Fruit fly (Drosophila melanogaster) whole organism, prepupa: Measurements from ENCODE around the gene eIF4EHP.

Experiments used
- Blimp-1 ChIP-seq: fragments of 200-800 bp; sonication (Bioruptor generic); optimal IDR thresholded peaks from 3 replicates; lab custom pipeline; 2017; ENCODE audit warnings: missing biosample characterization, missing genetic modification characterization, mild to moderate bottlenecking, moderate library complexity, missing genetic modification reagents
- CG10631 ChIP-seq: fragments of 200-800 bp; sonication (Bioruptor generic); optimal IDR thresholded peaks from 2 replicates; lab custom pipeline; 2016; ENCODE audit warnings: missing biosample characterization, missing genetic modification characterization
- CG11294 ChIP-seq: fragments of 200-800 bp; sonication (Bioruptor generic); IDR thresholded peaks from 2 replicates; pipeline ENCODE4 v1.3.6; 2022; ENCODE audit warnings: missing biosample characterization, missing genetic modification characterization
- CG11902 ChIP-seq: fragments of 200-800 bp; sonication (Bioruptor generic); optimal IDR thresholded peaks from 3 replicates; lab custom pipeline; 2016; ENCODE audit warnings: missing biosample characterization, missing genetic modification characterization
- CG15336 ChIP-seq: fragments of 200-800 bp; sonication (Bioruptor generic); IDR thresholded peaks from 2 replicates; pipeline ENCODE4 v1.3.6; 2022; ENCODE audit warnings: missing biosample characterization, missing genetic modification characterization
- CG3032 ChIP-seq: fragments of 200-800 bp; optimal IDR thresholded peaks from 2 replicates; lab custom pipeline; 2019; ENCODE audit warnings: missing biosample characterization, mild to moderate bottlenecking, missing genetic modification characterization, moderate library complexity
- CG31627 ChIP-seq: fragments of 200-800 bp; sonication (Bioruptor generic); optimal IDR thresholded peaks from 3 replicates; lab custom pipeline; 2016; ENCODE audit warnings: missing biosample characterization, missing genetic modification characterization
- CG32006 ChIP-seq: fragments of 200-800 bp; sonication (Bioruptor generic); optimal IDR thresholded peaks from 3 replicates; lab custom pipeline; 2017; ENCODE audit warnings: missing biosample characterization, mild to moderate bottlenecking, missing genetic modification characterization
- CG34406 ChIP-seq: fragments of 200-800 bp; sonication (Bioruptor generic); optimal IDR thresholded peaks from 3 replicates; lab custom pipeline; 2016; ENCODE audit warnings: missing biosample characterization, missing genetic modification characterization
- CG4318 ChIP-seq: fragments of 200-800 bp; sonication (Bioruptor generic); optimal IDR thresholded peaks from 3 replicates; lab custom pipeline; 2017; ENCODE audit warnings: missing biosample characterization, mild to moderate bottlenecking, missing genetic modification characterization
- CG6276 ChIP-seq: fragments of 200-800 bp; sonication (Bioruptor generic); optimal IDR thresholded peaks from 2 replicates; lab custom pipeline; 2017; ENCODE audit warnings: missing biosample characterization, mild to moderate bottlenecking, missing genetic modification characterization
- CG6792 ChIP-seq: fragments of 200-800 bp; sonication (Bioruptor generic); optimal IDR thresholded peaks from 3 replicates; lab custom pipeline; 2016; ENCODE audit warnings: missing biosample characterization, missing genetic modification characterization
- CG6808 ChIP-seq: fragments of 200-800 bp; sonication (Bioruptor generic); optimal IDR thresholded peaks from 3 replicates; lab custom pipeline; 2017; ENCODE audit warnings: missing biosample characterization, missing genetic modification characterization, mild to moderate bottlenecking, moderate library complexity, missing genetic modification reagents
- CG6854 ChIP-seq: fragments of 200-800 bp; sonication (Bioruptor generic); optimal IDR thresholded peaks from 2 replicates; lab custom pipeline; 2017; ENCODE audit warnings: missing biosample characterization, mild to moderate bottlenecking, missing genetic modification characterization
- CG8119 ChIP-seq: fragments of 200-800 bp; sonication (Bioruptor generic); IDR thresholded peaks from 3 replicates; pipeline ENCODE4 v1.3.6; 2022; ENCODE audit warnings: missing biosample characterization, missing genetic modification characterization
- CG8319 ChIP-seq: fragments of 200-800 bp; sonication (Bioruptor generic); optimal IDR thresholded peaks from 3 replicates; lab custom pipeline; 2016; ENCODE audit warnings: missing biosample characterization, missing genetic modification characterization
- CG8632 ChIP-seq: fragments of 200-800 bp; sonication (Bioruptor generic); optimal IDR thresholded peaks from 3 replicates; lab custom pipeline; 2016; ENCODE audit warnings: missing biosample characterization, missing genetic modification characterization
- CG9139 ChIP-seq: fragments of 200-800 bp; sonication (Bioruptor generic); optimal IDR thresholded peaks from 3 replicates; lab custom pipeline; 2017; ENCODE audit warnings: missing biosample characterization, mild to moderate bottlenecking, missing genetic modification characterization
- Eip75B ChIP-seq: fragments of 200-800 bp; sonication (Bioruptor generic); optimal IDR thresholded peaks from 3 replicates; lab custom pipeline; 2016; ENCODE audit warnings: missing biosample characterization, missing genetic modification characterization
- Eip78C ChIP-seq: fragments of 200-800 bp; sonication (Bioruptor generic); peaks from one replicate; lab custom pipeline; 2016; ENCODE audit warnings: missing biosample characterization, missing genetic modification characterization
- Eip93F ChIP-seq: fragments of 200-800 bp; sonication (Bioruptor generic); optimal IDR thresholded peaks from 2 replicates; lab custom pipeline; 2016; ENCODE audit warnings: missing biosample characterization, mild to moderate bottlenecking, missing genetic modification characterization
- Ets21C ChIP-seq: fragments of 200-800 bp; sonication (Bioruptor generic); optimal IDR thresholded peaks from 3 replicates; lab custom pipeline; 2016; ENCODE audit warnings: missing biosample characterization, missing genetic modification characterization
- Ets96B ChIP-seq: fragments of 200-800 bp; optimal IDR thresholded peaks from 2 replicates; lab custom pipeline; 2019; ENCODE audit warnings: missing biosample characterization, mild to moderate bottlenecking, missing genetic modification characterization, moderate library complexity
- Gug ChIP-seq: fragments of 200-800 bp; sonication (Bioruptor generic); IDR thresholded peaks from 2 replicates; pipeline ENCODE4 v1.3.6; 2022; ENCODE audit warnings: missing biosample characterization, missing genetic modification characterization
- Hr39 ChIP-seq: fragments of 200-800 bp; sonication (Bioruptor generic); optimal IDR thresholded peaks from 2 replicates; lab custom pipeline; 2016; ENCODE audit warnings: missing biosample characterization, missing genetic modification characterization
- Lpt ChIP-seq: fragments of 200-800 bp; sonication (Bioruptor generic); optimal IDR thresholded peaks from 3 replicates; lab custom pipeline; 2016; ENCODE audit warnings: missing biosample characterization, missing genetic modification characterization
- Met ChIP-seq: fragments of 200-800 bp; sonication (Bioruptor generic); optimal IDR thresholded peaks from 3 replicates; lab custom pipeline; 2016; ENCODE audit warnings: missing biosample characterization, missing genetic modification characterization
- Smox ChIP-seq: fragments of 200-800 bp; sonication (Bioruptor generic); optimal IDR thresholded peaks from 3 replicates; lab custom pipeline; 2016; ENCODE audit warnings: missing biosample characterization, missing genetic modification characterization
- Sox102F ChIP-seq: fragments of 200-800 bp; sonication (Bioruptor generic); optimal IDR thresholded peaks from 2 replicates; lab custom pipeline; 2016; ENCODE audit warnings: missing biosample characterization, mild to moderate bottlenecking, missing genetic modification characterization
- Sox14 ChIP-seq: fragments of 200-800 bp; sonication (Bioruptor generic); optimal IDR thresholded peaks from 3 replicates; lab custom pipeline; 2016; ENCODE audit warnings: missing biosample characterization, missing genetic modification characterization
- acj6 ChIP-seq: fragments of 200-800 bp; sonication (Bioruptor generic); optimal IDR thresholded peaks from 3 replicates; lab custom pipeline; 2016; ENCODE audit warnings: missing biosample characterization, missing genetic modification characterization
- dac ChIP-seq: fragments of 200-800 bp; sonication (Bioruptor generic); optimal IDR thresholded peaks from 2 replicates; lab custom pipeline; 2017; ENCODE audit warnings: missing biosample characterization, mild to moderate bottlenecking, missing genetic modification characterization
- dsx ChIP-seq: fragments of 200-800 bp; optimal IDR thresholded peaks from 3 replicates; lab custom pipeline; 2019; ENCODE audit warnings: missing biosample characterization, mild to moderate bottlenecking, missing genetic modification characterization, moderate library complexity; ENCODE audit not compliant: poor library complexity, severe bottlenecking
- eg ChIP-seq: fragments of 200-800 bp; sonication (Bioruptor generic); IDR thresholded peaks from 3 replicates; pipeline ENCODE4 v1.3.6; 2022; ENCODE audit warnings: missing biosample characterization, missing genetic modification characterization
- esn ChIP-seq: fragments of 200-800 bp; sonication (Bioruptor generic); optimal IDR thresholded peaks from 2 replicates; lab custom pipeline; 2016; ENCODE audit warnings: missing biosample characterization, mild to moderate bottlenecking, missing genetic modification characterization, moderate library complexity
- fd85E ChIP-seq: fragments of 200-800 bp; sonication (Bioruptor generic); optimal IDR thresholded peaks from 3 replicates; lab custom pipeline; 2016; ENCODE audit warnings: missing biosample characterization, missing genetic modification characterization
- fkh ChIP-seq: fragments of 200-800 bp; sonication (Bioruptor generic); optimal IDR thresholded peaks from 3 replicates; lab custom pipeline; 2017; ENCODE audit warnings: missing biosample characterization, mild to moderate bottlenecking, missing genetic modification characterization, moderate library complexity
- lz ChIP-seq: fragments of 200-800 bp; sonication (Bioruptor generic); optimal IDR thresholded peaks from 3 replicates; lab custom pipeline; 2016; ENCODE audit warnings: missing biosample characterization, missing genetic modification characterization
- net ChIP-seq: fragments of 200-800 bp; sonication (Bioruptor generic); optimal IDR thresholded peaks from 3 replicates; lab custom pipeline; 2016; ENCODE audit warnings: missing biosample characterization, missing genetic modification characterization
- pdm3 ChIP-seq: fragments of 200-800 bp; sonication (Bioruptor generic); optimal IDR thresholded peaks from 3 replicates; lab custom pipeline; 2016; ENCODE audit warnings: missing biosample characterization, missing genetic modification characterization
- spab ChIP-seq: fragments of 200-800 bp; sonication (Bioruptor generic); optimal IDR thresholded peaks from 2 replicates; lab custom pipeline; 2017; ENCODE audit warnings: missing biosample characterization, mild to moderate bottlenecking, missing genetic modification characterization, missing genetic modification reagents
- svp ChIP-seq: fragments of 200-800 bp; sonication (Bioruptor generic); peaks from one replicate; lab custom pipeline; 2016; ENCODE audit warnings: missing biosample characterization, missing genetic modification characterization
- vri ChIP-seq: fragments of 200-800 bp; sonication (Bioruptor generic); optimal IDR thresholded peaks from 3 replicates; lab custom pipeline; 2016; ENCODE audit warnings: missing biosample characterization, mild to moderate bottlenecking, missing genetic modification characterization

eIF4EHP gene

DNA sequence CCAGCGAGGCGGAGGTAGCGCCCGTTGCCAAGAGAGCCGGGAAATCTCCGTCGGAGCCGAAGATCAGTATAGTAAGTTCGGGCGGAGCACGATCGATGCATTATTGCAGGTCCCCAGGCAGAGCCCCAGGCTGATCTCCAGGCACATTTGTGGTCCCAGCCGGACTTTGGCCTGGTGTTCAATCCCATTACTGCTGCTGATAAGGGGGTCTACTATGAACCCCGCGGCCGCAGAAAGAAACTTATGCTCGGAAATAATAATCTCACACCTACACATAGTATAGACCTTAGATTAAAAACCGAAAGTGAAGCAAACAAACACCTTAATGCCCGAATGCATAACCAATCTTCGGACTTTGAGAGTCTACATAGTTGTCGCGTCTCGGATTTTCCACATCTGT is 8.2 kb upstream of the eIF4EHP start (continued):
- TF ChIP-seq CG8319 (GFP tag; lab: Kevin White, UChicago) (no peak), CG6854 (peak; percentile 13), Ets21C (GFP tag; lab: Kevin White, UChicago) (no peak), CG6808 (GFP tag; lab: Kevin White, UChicago) (peak; percentile 67), CG3032 (tag; lab: Kevin White, UChicago) (no peak), CG15336 (GFP tag; lab: Robert Waterston, UW) (0 out of 2 replicates have a peak, but pooled peaks have one; percentile 16), CG4318 (GFP tag; lab: Kevin White, UChicago) (no peak), vri (no peak), CG11294 (GFP tag; lab: Robert Waterston, UW) (no peak), CG9139 (peak; percentile 33), CG8632 (no peak)

DNA sequence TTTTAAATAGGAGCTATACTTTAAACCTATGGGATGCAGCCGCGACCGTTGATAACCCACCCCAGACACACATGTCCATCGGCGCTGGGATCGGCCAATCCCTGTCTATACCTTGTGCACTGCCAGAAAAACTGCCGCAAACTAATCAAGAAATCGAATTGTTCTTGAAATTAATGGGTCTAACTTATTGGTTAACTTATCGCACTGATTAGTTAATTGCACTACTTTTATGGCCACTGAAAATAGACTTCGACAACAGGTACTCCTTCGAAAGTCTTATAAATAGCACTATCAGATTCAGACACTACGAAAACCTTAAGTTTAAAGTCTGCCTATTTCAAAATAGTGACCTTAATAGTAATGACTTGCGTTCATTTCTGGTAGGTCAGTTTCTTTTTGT is 7.4 kb upstream of the eIF4EHP start, which contains the start of gene CG13607:
Gene CG13607, minus strand, starts transcription at position 143 of the 400 bp plus-strand sequence.
- TF ChIP-seq esn (GFP tag; lab: Kevin White, UChicago), result peak; percentile 1
- TF ChIP-seq spab, result no peak
- peak; percentile 67 for TF ChIP-seq Eip78C (GFP tag; lab: Kevin White, UChicago)
- TF ChIP-seq CG32006 (GFP tag; lab: Kevin White, UChicago), result peak; percentile 45
- TF ChIP-seq svp (GFP tag; lab: Kevin White, UChicago), result peak; percentile 89

DNA sequence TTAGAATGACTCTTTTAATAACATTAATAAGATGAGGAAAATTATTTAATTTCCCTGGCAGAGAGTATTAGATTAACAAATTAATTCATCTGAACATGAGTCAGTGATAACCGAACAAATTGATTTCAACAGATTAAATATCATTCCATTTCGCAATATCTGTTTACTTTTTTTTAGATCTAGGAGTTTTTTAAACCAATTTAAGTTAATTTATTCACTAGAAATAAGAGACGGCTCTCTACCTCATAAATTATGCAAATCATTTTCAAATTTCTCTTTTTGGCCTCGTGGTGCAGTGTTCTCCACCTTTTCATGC is 4.3 kb upstream of the eIF4EHP start, which contains the start of gene Root:
Gene Root, plus strand, starts transcription at position 217 of the 316 bp plus-strand sequence.
- TF ChIP-seq Blimp-1 (GFP tag; lab: Kevin White, UChicago) (no peak), Sox102F (no peak), spab (no peak), svp (GFP tag; lab: Kevin White, UChicago) (no peak), Eip78C (GFP tag; lab: Kevin White, UChicago) (no peak), pdm3 (GFP tag; lab: Kevin White, UChicago) (no peak), eg (no peak), Ets96B (no peak), Eip75B (GFP tag; lab: Kevin White, UChicago) (no peak)

DNA sequence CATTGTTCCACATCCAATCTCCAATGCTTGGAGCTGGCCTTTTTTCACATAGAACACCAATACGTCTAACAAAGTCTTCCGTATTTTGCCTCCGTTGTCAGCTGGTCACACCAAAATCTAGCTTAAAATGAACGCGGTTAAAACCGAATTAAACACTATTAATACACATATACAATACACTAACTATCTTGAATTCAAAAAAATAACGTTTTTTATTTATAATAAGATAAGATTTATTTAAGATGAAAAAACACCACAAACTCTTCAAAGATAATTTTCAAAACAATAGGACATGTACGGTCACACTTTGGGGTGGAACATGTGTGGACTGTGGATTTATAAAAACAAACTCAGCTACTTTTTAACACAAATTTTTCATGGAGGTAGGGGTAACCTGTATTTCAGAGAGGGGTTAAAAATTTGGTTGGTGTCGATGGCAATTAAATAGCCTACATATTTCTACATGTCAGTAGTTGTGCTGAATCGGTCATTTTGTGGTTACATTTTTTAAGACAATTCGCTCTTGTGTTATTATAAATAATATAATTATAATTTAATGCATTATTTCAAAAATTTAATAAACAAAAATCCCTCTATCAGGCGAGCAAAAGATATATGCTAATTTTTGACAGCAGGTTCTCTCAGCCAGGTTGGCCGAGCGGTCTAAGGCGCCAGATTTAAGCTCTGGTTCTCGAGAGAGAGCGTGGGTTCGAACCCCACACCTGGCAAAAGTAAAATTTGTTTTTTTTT is 3.7 kb upstream of the eIF4EHP start, which contains the start of gene CG13605:
Gene CG13605, minus strand, starts transcription at position 70 of the 750 bp plus-strand sequence.
- TF ChIP-seq CG6792, result peak; percentile 56
- peak; percentile 73 for TF ChIP-seq acj6 (GFP tag; lab: Kevin White, UChicago)
- peak; percentile 71 for TF ChIP-seq Met (GFP tag; lab: Kevin White, UChicago)
- peak; percentile 51 for TF ChIP-seq Eip75B (GFP tag; lab: Kevin White, UChicago)
- TF ChIP-seq CG9139, result no peak
- peak; percentile 44 for TF ChIP-seq Gug (GFP tag; lab: Robert Waterston, UW)
- peak; percentile 72 for TF ChIP-seq net (GFP tag; lab: Kevin White, UChicago)
- TF ChIP-seq Hr39 (GFP tag; lab: Kevin White, UChicago), result peak; percentile 67
- peak; percentile 37 for TF ChIP-seq Ets21C (GFP tag; lab: Kevin White, UChicago)
- peak; percentile 41 for TF ChIP-seq Sox14 (GFP tag; lab: Kevin White, UChicago)
- peak; percentile 55 for TF ChIP-seq CG10631 (GFP tag; lab: Kevin White, UChicago)
- TF ChIP-seq Lpt, result peak; percentile 33
- TF ChIP-seq fd85E (GFP tag; lab: Kevin White, UChicago), result peak; percentile 40
- peak; percentile 18 for TF ChIP-seq Blimp-1 (GFP tag; lab: Kevin White, UChicago)
- TF ChIP-seq CG11294 (GFP tag; lab: Robert Waterston, UW), result peak; percentile 62
- TF ChIP-seq CG31627, result peak; percentile 51
- peak; percentile 79 for TF ChIP-seq esn (GFP tag; lab: Kevin White, UChicago)
- TF ChIP-seq svp (GFP tag; lab: Kevin White, UChicago), result peak; percentile 66
- peak; percentile 68 for TF ChIP-seq CG6276 (GFP tag; lab: Kevin White, UChicago)
- TF ChIP-seq CG11902 (GFP tag; lab: Kevin White, UChicago), result no peak
- peak; percentile 53 for TF ChIP-seq lz (GFP tag; lab: Kevin White, UChicago)
- TF ChIP-seq CG3032 (tag; lab: Kevin White, UChicago), result peak; percentile 60
- peak; percentile 65 for TF ChIP-seq Smox
- TF ChIP-seq CG8119 (GFP tag; lab: Robert Waterston, UW), result peak; percentile 78; the same call in 2 of the 3 replicates
- TF ChIP-seq Sox102F, result peak; percentile 71
- peak; percentile 43 for TF ChIP-seq CG4318 (GFP tag; lab: Kevin White, UChicago)
- peak; percentile 48 for TF ChIP-seq Ets96B
- peak; percentile 66 for TF ChIP-seq CG34406 (GFP tag; lab: Kevin White, UChicago)
- TF ChIP-seq Eip78C (GFP tag; lab: Kevin White, UChicago), result peak; percentile 91
- peak; percentile 60 for TF ChIP-seq Eip93F (GFP tag; lab: Kevin White, UChicago)
- TF ChIP-seq dsx, result peak; percentile 81
- peak; percentile 25 for TF ChIP-seq dac (GFP tag; lab: Kevin White, UChicago)
- TF ChIP-seq vri, result peak; percentile 65
- peak; percentile 62 for TF ChIP-seq CG8632
- peak; percentile 6 for TF ChIP-seq fkh (GFP tag; lab: Kevin White, UChicago)
